Worm (Caenorhabditis elegans) whole organism, L4 larva: ENCODE measurements around the gene cdc-48.1.

Experiments
- cey-2 ChIP-seq: sonication (generic microtip); optimal IDR thresholded peaks from 3 replicates; lab custom pipeline; 2017; ENCODE audit warnings: missing genetic modification characterization, mild to moderate bottlenecking, missing compliant biosample characterization, antibody characterized with exemption, borderline replicate concordance; ENCODE audit not compliant: insufficient read depth
- daf-8 ChIP-seq: fragments of 200-800 bp; sonication (Bioruptor generic); IDR thresholded peaks from 2 replicates; pipeline ENCODE4 v1.3.6; 2022; ENCODE audit warnings: missing genetic modification characterization, missing compliant biosample characterization
- egl-27 ChIP-seq: sonication (generic microtip); optimal IDR thresholded peaks from 3 replicates; lab custom pipeline; 2017; ENCODE audit warnings: missing biosample characterization, missing genetic modification reagents, missing genetic modification characterization
- fkh-10 ChIP-seq: fragments of 150-350 bp; optimal IDR thresholded peaks from 2 replicates; lab custom pipeline; 2014; ENCODE audit warnings: missing biosample characterization, missing genetic modification reagents, missing genetic modification characterization
- lsy-2 ChIP-seq, 2 experiments: fragments of 150-350 bp in 1 of 2; sonication (generic microtip) in 1 of 2; optimal IDR thresholded peaks; 2 replicates each; lab custom pipeline; 2014 to 2017; ENCODE audit warnings: missing biosample characterization in 2 of 2, missing genetic modification characterization in 2 of 2
- mep-1 ChIP-seq: fragments of 150-350 bp; sonication (generic microtip); optimal IDR thresholded peaks from 3 replicates; lab custom pipeline; 2014; ENCODE audit warnings: missing biosample characterization, missing genetic modification characterization
- nhr-237 ChIP-seq: sonication (generic microtip); optimal IDR thresholded peaks from 2 replicates; lab custom pipeline; 2017; ENCODE audit warnings: missing biosample characterization, missing genetic modification characterization
- pqm-1 ChIP-seq: sonication (generic microtip); optimal IDR thresholded peaks from 2 replicates; lab custom pipeline; 2017; ENCODE audit warnings: missing biosample characterization, missing genetic modification characterization
- tra-1 ChIP-seq: fragments of 200-800 bp; sonication (Bioruptor generic); IDR thresholded peaks from 2 replicates; pipeline ENCODE4 v1.3.6; 2022; ENCODE audit warnings: missing genetic modification reagents, missing genetic modification characterization, missing compliant biosample characterization

ce11 chrII:10550173-10550572, 13.0 kb downstream of the cdc-48.1 start:
- TF ChIP-seq daf-8 (no peak), fkh-10 (GFP tag; lab: Kevin White, UChicago) (no peak), nhr-237 (no peak), lsy-2 (tag; optimal IDR thresholded peaks at IDR 0.05; lab: Kevin White, UChicago) (peak in 1 of 2 experiments; percentile 27), tra-1 (GFP tag; lab: Robert Waterston, UW) (no peak), egl-27 (tag; lab: Kevin White, UChicago) (no peak), pqm-1 (tag; lab: Kevin White, UChicago) (no peak), mep-1 (tag; lab: Kevin White, UChicago) (no peak), cey-2 (tag; lab: Kevin White, UChicago) (no peak)
